Fruit fly (Drosophila melanogaster): Measurements from ENCODE around the gene mab-21.
A peak's percentile ranks its signal among the peaks of the same experiment; 100 is the strongest.

DNA sequence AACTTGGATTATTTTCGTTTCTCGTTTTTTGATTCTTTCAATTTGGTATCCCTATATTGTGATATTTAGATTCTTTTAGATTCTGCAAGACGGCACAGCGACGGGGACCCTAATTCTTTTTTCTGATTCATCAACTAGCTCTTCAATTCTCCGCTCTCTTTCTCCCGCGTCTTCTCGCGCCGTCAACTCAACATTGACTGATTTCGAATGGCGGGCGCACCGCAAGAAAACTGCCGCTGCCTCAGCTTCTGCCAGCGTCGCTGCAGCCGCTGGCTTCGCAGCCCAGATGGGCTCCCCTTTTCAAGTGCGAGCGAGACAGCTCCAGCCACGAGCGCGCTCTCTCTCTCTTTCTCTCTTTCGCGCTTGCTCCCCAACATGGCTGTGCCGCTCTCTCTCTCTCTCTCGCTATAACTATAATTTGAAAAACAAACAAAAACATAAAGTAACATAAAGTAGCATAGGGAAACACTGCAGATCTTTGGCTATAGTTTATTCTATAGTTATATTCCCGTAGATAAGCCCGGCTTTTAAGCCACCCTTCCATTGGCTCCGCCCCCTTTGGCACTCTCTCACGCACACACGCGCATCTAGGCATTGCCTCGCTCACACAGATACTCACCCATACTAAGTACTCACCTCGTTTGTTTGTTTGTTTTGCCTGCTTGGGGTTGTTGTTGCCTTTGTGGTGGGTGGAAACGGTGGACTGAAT is at the start of gene mab-21:
- TF ChIP-seq phol (tag; optimal IDR thresholded peaks at IDR 0.05) (peak; percentile 17), Atf-2 (GFP tag; optimal IDR thresholded peaks at IDR 0.05) (no peak), corto (GFP tag; optimal IDR thresholded peaks at IDR 0.05) (no peak), CG2129 (GFP tag; IDR thresholded peaks at IDR 0.05; ENCODE audit: partially characterized antibody) (no peak), bigmax (GFP tag; optimal IDR thresholded peaks at IDR 0.05) (no peak), pros (GFP tag; optimal IDR thresholded peaks at IDR 0.05) (peak; percentile 2), Hmr (GFP tag; optimal IDR thresholded peaks at IDR 0.05) (no peak)
